Worm (Caenorhabditis elegans) whole organism, young adult: ENCODE measurements around the gene gpa-5.

Experiments
- B0019.2 ChIP-seq: fragments of 200-800 bp; sonication (Bioruptor generic); conservative IDR thresholded peaks from 2 replicates; pipeline ENCODE4 v1.3.6; 2022; ENCODE audit warnings: missing genetic modification reagents, missing genetic modification characterization, missing compliant biosample characterization
- B0336.3 ChIP-seq: fragments of 200-800 bp; sonication (Bioruptor generic); IDR thresholded peaks from 2 replicates; pipeline ENCODE4 v1.3.6; 2022; ENCODE audit warnings: missing genetic modification characterization, missing compliant biosample characterization
- C06A6.2 ChIP-seq: fragments of 200-800 bp; sonication (Bioruptor generic); conservative IDR thresholded peaks from 2 replicates; pipeline ENCODE4 v1.3.6; 2022; ENCODE audit warnings: missing genetic modification characterization, missing compliant biosample characterization
- C17E4.6 ChIP-seq: fragments of 200-800 bp; sonication (Bioruptor generic); IDR thresholded peaks from 2 replicates; pipeline ENCODE4 v1.3.6; 2022; ENCODE audit warnings: missing genetic modification reagents, missing genetic modification characterization, missing compliant biosample characterization
- F22D6.2 ChIP-seq: sonication (generic microtip); optimal IDR thresholded peaks from 2 replicates; lab custom pipeline; 2016; ENCODE audit warnings: mild to moderate bottlenecking, missing genetic modification characterization, missing compliant biosample characterization
- F23B12.7 ChIP-seq: sonication (generic microtip); optimal IDR thresholded peaks from 2 replicates; lab custom pipeline; 2017; ENCODE audit warnings: missing genetic modification characterization, mild to moderate bottlenecking, missing compliant biosample characterization, antibody characterized with exemption, moderate library complexity; ENCODE audit not compliant: insufficient read depth
- F55B11.4 ChIP-seq: sonication (generic microtip); optimal IDR thresholded peaks from 2 replicates; lab custom pipeline; 2016; ENCODE audit warnings: missing compliant biosample characterization, missing genetic modification characterization, borderline replicate concordance; ENCODE audit not compliant: insufficient read depth
- F57C9.4 ChIP-seq: sonication (generic microtip); optimal IDR thresholded peaks from 2 replicates; lab custom pipeline; 2017; ENCODE audit warnings: mild to moderate bottlenecking, missing genetic modification characterization, missing compliant biosample characterization
- Y79H2A.3 ChIP-seq: fragments of 200-800 bp; sonication (Bioruptor generic); conservative IDR thresholded peaks from 2 replicates; pipeline ENCODE4 v1.3.6; 2022; ENCODE audit warnings: missing genetic modification reagents, missing genetic modification characterization, missing compliant biosample characterization
- ZK185.1 ChIP-seq: sonication (generic microtip); optimal IDR thresholded peaks from 2 replicates; lab custom pipeline; 2016; ENCODE audit warnings: mild to moderate bottlenecking, missing genetic modification characterization, missing compliant biosample characterization; ENCODE audit not compliant: poor library complexity, severe bottlenecking
- aptf-2 ChIP-seq: fragments of 200-800 bp; sonication (Bioruptor generic); conservative IDR thresholded peaks from 2 replicates; pipeline ENCODE4 v1.3.6; 2022; ENCODE audit warnings: missing genetic modification reagents, missing genetic modification characterization, missing compliant biosample characterization
- aptf-3 ChIP-seq: fragments of 200-800 bp; sonication (Bioruptor generic); IDR thresholded peaks from 2 replicates; pipeline ENCODE4 v1.3.6; 2022; ENCODE audit warnings: missing genetic modification characterization, missing compliant biosample characterization
- atf-7 ChIP-seq: sonication (generic microtip); optimal IDR thresholded peaks from 2 replicates; lab custom pipeline; 2017; ENCODE audit warnings: mild to moderate bottlenecking, missing genetic modification characterization, missing compliant biosample characterization
- attf-3 ChIP-seq: fragments of 200-800 bp; sonication (Bioruptor generic); conservative IDR thresholded peaks from 2 replicates; pipeline ENCODE4 v1.3.6; 2022; ENCODE audit warnings: missing genetic modification reagents, missing genetic modification characterization, missing compliant biosample characterization
- attf-5 ChIP-seq: fragments of 200-800 bp; sonication (Bioruptor generic); optimal IDR thresholded peaks from 2 replicates; lab custom pipeline; 2018; ENCODE audit warnings: mild to moderate bottlenecking, missing genetic modification characterization, missing compliant biosample characterization
- bed-1 ChIP-seq: fragments of 200-800 bp; sonication (Bioruptor generic); IDR thresholded peaks from 2 replicates; pipeline ENCODE4 v1.3.6; 2022; ENCODE audit warnings: missing genetic modification reagents, missing genetic modification characterization, missing compliant biosample characterization
- bed-2 ChIP-seq: fragments of 200-800 bp; sonication (Bioruptor generic); IDR thresholded peaks from 2 replicates; pipeline ENCODE4 v1.3.6; 2022; ENCODE audit warnings: missing genetic modification reagents, missing genetic modification characterization, missing compliant biosample characterization
- ccch-3 ChIP-seq: fragments of 200-800 bp; sonication (Bioruptor generic); optimal IDR thresholded peaks from 2 replicates; lab custom pipeline; 2018; ENCODE audit warnings: mild to moderate bottlenecking, missing genetic modification characterization, missing compliant biosample characterization
- ceh-100 ChIP-seq: fragments of 200-800 bp; sonication (Bioruptor generic); IDR thresholded peaks from 2 replicates; pipeline ENCODE4 v1.3.6; 2022; ENCODE audit warnings: missing genetic modification reagents, missing genetic modification characterization, missing compliant biosample characterization
- ceh-91 ChIP-seq: fragments of 200-800 bp; sonication (Bioruptor generic); IDR thresholded peaks from 2 replicates; pipeline ENCODE4 v1.3.6; 2022; ENCODE audit warnings: missing genetic modification reagents, missing genetic modification characterization, missing compliant biosample characterization
- die-1 ChIP-seq: sonication (generic microtip); optimal IDR thresholded peaks from 2 replicates; lab custom pipeline; 2016; ENCODE audit warnings: missing genotype, mild to moderate bottlenecking, missing genetic modification characterization, missing compliant biosample characterization
- ets-4 ChIP-seq: fragments of 200-800 bp; sonication (Bioruptor generic); optimal IDR thresholded peaks from 2 replicates; lab custom pipeline; 2018; ENCODE audit warnings: mild to moderate bottlenecking, missing genetic modification characterization, missing compliant biosample characterization
- hsf-1 ChIP-seq: fragments of 200-800 bp; sonication (Bioruptor generic); IDR thresholded peaks from 2 replicates; pipeline ENCODE4 v1.3.6; 2022; ENCODE audit warnings: missing genetic modification reagents, missing genetic modification characterization, missing compliant biosample characterization
- lin-35 ChIP-seq, 3 experiments: fragments of 150-350 bp in 2 of 3; sonication (generic microtip) in 1 of 3; optimal IDR thresholded peaks; 2 replicates each; lab custom pipeline; 2014 to 2018; ENCODE audit warnings: missing biosample characterization in 3 of 3, missing genetic modification characterization in 3 of 3, missing genetic modification reagents in 3 of 3
- lsl-1 ChIP-seq: fragments of 200-800 bp; sonication (Bioruptor generic); optimal IDR thresholded peaks from 2 replicates; lab custom pipeline; 2018; ENCODE audit warnings: mild to moderate bottlenecking, missing genetic modification characterization, moderate library complexity, missing compliant biosample characterization
- madf-10 ChIP-seq: sonication (generic microtip); optimal IDR thresholded peaks from 2 replicates; lab custom pipeline; 2016; ENCODE audit warnings: mild to moderate bottlenecking, missing genetic modification characterization, missing compliant biosample characterization
- mel-28 ChIP-seq: sonication (generic microtip); optimal IDR thresholded peaks from 2 replicates; lab custom pipeline; 2016; ENCODE audit warnings: borderline replicate concordance, mild to moderate bottlenecking, missing genetic modification characterization, missing compliant biosample characterization
- mxl-1 ChIP-seq: sonication (generic microtip); optimal IDR thresholded peaks from 2 replicates; lab custom pipeline; 2016; ENCODE audit warnings: missing genetic modification characterization, missing compliant biosample characterization
- nfyb-1 ChIP-seq: fragments of 200-800 bp; sonication (Bioruptor generic); IDR thresholded peaks from 2 replicates; pipeline ENCODE4 v1.3.6; 2022; ENCODE audit warnings: missing genetic modification reagents, missing genetic modification characterization, missing compliant biosample characterization
- pha-4 ChIP-seq: fragments of 150-350 bp; sonication (generic microtip); optimal IDR thresholded peaks from 2 replicates; lab custom pipeline; 2014; ENCODE audit warnings: missing biosample characterization, missing genetic modification reagents, missing genetic modification characterization
- sea-2 ChIP-seq: fragments of 200-800 bp; sonication (Bioruptor generic); IDR thresholded peaks from 2 replicates; pipeline ENCODE4 v1.3.6; 2022; ENCODE audit warnings: missing genetic modification characterization, missing compliant biosample characterization
- snpc-1.1 ChIP-seq: sonication (generic microtip); optimal IDR thresholded peaks from 2 replicates; lab custom pipeline; 2017; ENCODE audit warnings: missing genetic modification characterization, mild to moderate bottlenecking, missing compliant biosample characterization, antibody characterized with exemption, moderate library complexity, missing genotype, missing genetic modification reagents; ENCODE audit not compliant: insufficient read depth
- snpc-3.4 ChIP-seq: sonication (generic microtip); optimal IDR thresholded peaks from 2 replicates; lab custom pipeline; 2017; ENCODE audit warnings: missing genetic modification characterization, mild to moderate bottlenecking, missing compliant biosample characterization, antibody characterized with exemption, moderate library complexity, missing genotype, missing genetic modification reagents
- xnd-1 ChIP-seq: sonication (generic microtip); optimal IDR thresholded peaks from 2 replicates; lab custom pipeline; 2016; ENCODE audit warnings: missing genotype, missing genetic modification reagents, missing genetic modification characterization, missing compliant biosample characterization
- zim-3 ChIP-seq: sonication (generic microtip); optimal IDR thresholded peaks from 2 replicates; lab custom pipeline; 2017; ENCODE audit warnings: mild to moderate bottlenecking, missing genetic modification characterization, moderate library complexity, missing compliant biosample characterization
- ztf-22 ChIP-seq: fragments of 200-800 bp; sonication (Bioruptor generic); optimal IDR thresholded peaks from 2 replicates; lab custom pipeline; 2018; ENCODE audit warnings: mild to moderate bottlenecking, missing genetic modification characterization, moderate library complexity, missing compliant biosample characterization
- ztf-3 ChIP-seq: fragments of 200-800 bp; sonication (Bioruptor generic); optimal IDR thresholded peaks from 2 replicates; lab custom pipeline; 2018; ENCODE audit warnings: mild to moderate bottlenecking, missing genetic modification characterization, missing compliant biosample characterization

The gpa-5 gene

ce11 chrX:2130141-2130540 is 9.3 kb upstream of the gpa-5 start, which contains the start of gene F53B1.8:
Gene F53B1.8, minus strand, starts transcription at chrX:2130241.
- TF ChIP-seq B0019.2 (GFP tag; lab: Robert Waterston, UW) (no peak), sea-2 (GFP tag; lab: Robert Waterston, UW) (no peak), ztf-22 (GFP tag; lab: Kevin White, UChicago) (no peak), ceh-91 (GFP tag; lab: Robert Waterston, UW) (no peak), snpc-1.1 (tag; lab: Kevin White, UChicago) (no peak), attf-3 (GFP tag; lab: Robert Waterston, UW) (no peak), atf-7 (tag; lab: Kevin White, UChicago) (no peak), die-1 (no peak), hsf-1 (GFP tag; lab: Robert Waterston, UW) (no peak), F57C9.4 (tag; lab: Kevin White, UChicago) (no peak), ztf-3 (GFP tag; lab: Kevin White, UChicago) (no peak), F22D6.2 (no peak), lsl-1 (GFP tag; lab: Kevin White, UChicago) (no peak), zim-3 (tag; lab: Kevin White, UChicago) (no peak), mxl-1 (tag; lab: Kevin White, UChicago) (no peak), F23B12.7 (tag; lab: Kevin White, UChicago) (no peak), bed-2 (no peak), mel-28 (tag; lab: Kevin White, UChicago) (no peak), aptf-3 (GFP tag; lab: Robert Waterston, UW) (no peak), B0336.3 (GFP tag; lab: Robert Waterston, UW) (no peak)

DNA sequence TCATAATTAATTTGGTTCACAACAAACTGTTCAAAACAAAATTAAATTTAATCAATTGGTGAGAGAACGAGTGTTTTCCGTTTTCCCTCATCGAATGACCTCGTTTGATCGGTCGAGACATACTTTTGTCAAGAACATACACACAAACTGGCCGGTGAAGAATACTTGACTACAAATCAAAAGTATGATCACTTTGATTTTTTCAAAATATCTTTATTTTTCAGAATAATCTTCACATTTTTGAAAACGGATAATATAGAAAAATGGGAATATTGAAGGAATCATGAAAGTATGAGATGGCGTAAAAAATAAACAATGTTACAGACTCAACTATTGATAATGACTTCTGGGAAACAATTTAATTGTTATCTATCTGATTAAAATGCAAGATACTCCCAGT is 2.7 kb downstream of the gpa-5 start, which contains the start of gene swip-10:
Gene swip-10, minus strand, starts transcription at position 101 of the 400 bp plus-strand sequence.
- no peak for TF ChIP-seq lin-35 (GFP tag; optimal IDR thresholded peaks at IDR 0.05; lab: Kevin White, UChicago)
- TF ChIP-seq F55B11.4 (tag; lab: Kevin White, UChicago), result no peak
- no peak for TF ChIP-seq C17E4.6 (GFP tag; lab: Robert Waterston, UW)
- no peak for TF ChIP-seq snpc-3.4 (tag; lab: Kevin White, UChicago)
- no peak for TF ChIP-seq ZK185.1 (tag; lab: Kevin White, UChicago)
- TF ChIP-seq Y79H2A.3 (GFP tag; lab: Robert Waterston, UW), result no peak
- no peak for TF ChIP-seq aptf-3 (GFP tag; lab: Robert Waterston, UW)
- TF ChIP-seq F23B12.7 (tag; lab: Kevin White, UChicago), result no peak
- TF ChIP-seq ccch-3 (GFP tag; lab: Kevin White, UChicago), result no peak
- TF ChIP-seq C06A6.2, result no peak
- TF ChIP-seq madf-10 (tag; lab: Kevin White, UChicago), result no peak
- no peak for TF ChIP-seq xnd-1
- TF ChIP-seq bed-1 (GFP tag; lab: Robert Waterston, UW), result no peak
- TF ChIP-seq aptf-2 (GFP tag; lab: Robert Waterston, UW), result no peak
- TF ChIP-seq pha-4 (tag; lab: Kevin White, UChicago), result no peak
- no peak for TF ChIP-seq nfyb-1 (GFP tag; lab: Robert Waterston, UW)
- TF ChIP-seq ets-4 (GFP tag; lab: Kevin White, UChicago), result no peak
- TF ChIP-seq B0019.2 (GFP tag; lab: Robert Waterston, UW), result no peak
- TF ChIP-seq attf-5, result no peak
- TF ChIP-seq ceh-100 (GFP tag; lab: Robert Waterston, UW), result no peak
